Fruit fly (Drosophila melanogaster): ENCODE results near the gene CG31909.
A peak's percentile ranks its signal among the peaks of the same experiment; 100 is the strongest.

The CG31909 gene

dm6 chr2L:7262580-7262979 lies 5.3 kb downstream of the CG31909 start:
- no peak for TF ChIP-seq dac (GFP tag; optimal IDR thresholded peaks at IDR 0.05)

- TF ChIP-seq Eip78C (GFP tag) (peak; percentile 30), CG9139 (GFP tag; optimal IDR thresholded peaks at IDR 0.05) (no peak), ss (GFP tag; optimal IDR thresholded peaks at IDR 0.05) (no peak), CG32006 (GFP tag; optimal IDR thresholded peaks at IDR 0.05) (peak; percentile 15), svp (GFP tag) (peak; percentile 37), Hr4 (GFP tag; optimal IDR thresholded peaks at IDR 0.05) (peak; percentile 0), spab (GFP tag; optimal IDR thresholded peaks at IDR 0.05) (no peak), CG3032 (tag; optimal IDR thresholded peaks at IDR 0.05) (no peak), topi (GFP tag; optimal IDR thresholded peaks at IDR 0.05) (no peak), dac (GFP tag; optimal IDR thresholded peaks at IDR 0.05) (no peak), dsx (GFP tag; optimal IDR thresholded peaks at IDR 0.05; ENCODE audit: poor library complexity, severe bottlenecking) (no peak)
Observed at dm6 chr2L:7264396-7264795, 7.1 kb downstream of the CG31909 start.

- TF ChIP-seq salr (GFP tag; optimal IDR thresholded peaks at IDR 0.05) (no peak), lz (GFP tag; optimal IDR thresholded peaks at IDR 0.05) (no peak), CG10669 (GFP tag; optimal IDR thresholded peaks at IDR 0.05) (no peak), esn (GFP tag; optimal IDR thresholded peaks at IDR 0.05) (no peak), fd59A (GFP tag; optimal IDR thresholded peaks at IDR 0.05) (no peak), CG34406 (GFP tag; optimal IDR thresholded peaks at IDR 0.05) (no peak), CG7368 (GFP tag; optimal IDR thresholded peaks at IDR 0.05) (no peak), CG11294 (GFP tag; IDR thresholded peaks at IDR 0.05) (no peak), achi (GFP tag; optimal IDR thresholded peaks at IDR 0.05) (no peak), Hr39 (GFP tag; optimal IDR thresholded peaks at IDR 0.05) (no peak), cyc (GFP tag; optimal IDR thresholded peaks at IDR 0.05) (no peak), CG3919 (GFP tag; optimal IDR thresholded peaks at IDR 0.05) (no peak), spab (GFP tag; optimal IDR thresholded peaks at IDR 0.05) (no peak), CG15336 (GFP tag; IDR thresholded peaks at IDR 0.05) (no peak), CG11762 (GFP tag; optimal IDR thresholded peaks at IDR 0.05; ENCODE audit: insufficient read depth) (no peak), Ets21C (GFP tag; optimal IDR thresholded peaks at IDR 0.05) (no peak), CG6792 (GFP tag; optimal IDR thresholded peaks at IDR 0.05) (no peak), CG6276 (GFP tag; optimal IDR thresholded peaks at IDR 0.05) (no peak), Eip75B (GFP tag; optimal IDR thresholded peaks at IDR 0.05) (no peak)
Observed at dm6 chr2L:7264885-7265540, 7.7 kb downstream of the CG31909 start.

- peak; percentile 38 for TF ChIP-seq Hr4 (GFP tag; optimal IDR thresholded peaks at IDR 0.05)
- TF ChIP-seq CG15336 (GFP tag; IDR thresholded peaks at IDR 0.05), result peak; percentile 27; the same call in 1 of the 2 replicates
- TF ChIP-seq CG32006 (GFP tag; optimal IDR thresholded peaks at IDR 0.05), result peak; percentile 36
- peak; percentile 54; the same call in 1 of the 3 replicates for TF ChIP-seq eg (GFP tag; IDR thresholded peaks at IDR 0.05)
- no peak for TF ChIP-seq Ets96B (tag; optimal IDR thresholded peaks at IDR 0.05)
Observed at dm6 chr2L:7265970-7266369, 8.7 kb downstream of the CG31909 start.

- TF ChIP-seq CG10669 (GFP tag; optimal IDR thresholded peaks at IDR 0.05) (peak; percentile 19), Ets96B (tag; optimal IDR thresholded peaks at IDR 0.05) (peak; percentile 6), CG6808 (GFP tag; optimal IDR thresholded peaks at IDR 0.05) (no peak), CG11762 (GFP tag; optimal IDR thresholded peaks at IDR 0.05; ENCODE audit: insufficient read depth) (peak; percentile 6), CG4318 (GFP tag; optimal IDR thresholded peaks at IDR 0.05) (no peak), CG11902 (GFP tag; optimal IDR thresholded peaks at IDR 0.05) (no peak), esn (GFP tag; optimal IDR thresholded peaks at IDR 0.05) (peak; percentile 24), Smox (GFP tag; optimal IDR thresholded peaks at IDR 0.05) (peak; percentile 16), lz (GFP tag; optimal IDR thresholded peaks at IDR 0.05) (no peak), CG8632 (GFP tag; optimal IDR thresholded peaks at IDR 0.05) (no peak), CG3032 (tag; optimal IDR thresholded peaks at IDR 0.05) (no peak), fkh (GFP tag; optimal IDR thresholded peaks at IDR 0.05) (no peak), svp (GFP tag) (no peak), CG32006 (GFP tag; optimal IDR thresholded peaks at IDR 0.05) (peak; percentile 51), CG31627 (GFP tag; optimal IDR thresholded peaks at IDR 0.05) (no peak), CG9139 (GFP tag; optimal IDR thresholded peaks at IDR 0.05) (no peak), Eip93F (GFP tag; optimal IDR thresholded peaks at IDR 0.05) (no peak), net (GFP tag; optimal IDR thresholded peaks at IDR 0.05) (no peak), CG6792 (GFP tag; optimal IDR thresholded peaks at IDR 0.05) (peak; percentile 4), Met (GFP tag; optimal IDR thresholded peaks at IDR 0.05) (peak; percentile 33), Sox14 (GFP tag; optimal IDR thresholded peaks at IDR 0.05) (peak; percentile 25), CG1621 (tag; optimal IDR thresholded peaks at IDR 0.05) (no peak)
Observed at dm6 chr2L:7270270-7270669, 13.0 kb downstream of the CG31909 start.
